Fruit fly (Drosophila melanogaster): Measurements from ENCODE around the gene CG17931.
A peak's percentile ranks its signal among the peaks of the same experiment; 100 is the strongest.

CG17931 gene

dm6 chr3R:16341817-16342374, 17.4 kb downstream of the CG17931 start, which contains the start of the genes SF2 and pad (continued):
- no peak for TF ChIP-seq CG43689 (GFP tag; IDR thresholded peaks at IDR 0.05)
- peak; percentile 55; the same call in 1 of the 3 replicates for TF ChIP-seq ken (GFP tag; IDR thresholded peaks at IDR 0.05)
- peak; percentile 65 for TF ChIP-seq Antp (GFP tag; optimal IDR thresholded peaks at IDR 0.05)
- TF ChIP-seq lilli (GFP tag; optimal IDR thresholded peaks at IDR 0.05), result peak; percentile 91
- TF ChIP-seq tna (GFP tag; IDR thresholded peaks at IDR 0.05; ENCODE audit: partially characterized antibody), result peak; percentile 84; the same call in 1 of the 2 replicates
- peak; percentile 98 for TF ChIP-seq Sry-δ (GFP tag; optimal IDR thresholded peaks at IDR 0.05)
- TF ChIP-seq gro (GFP tag; optimal IDR thresholded peaks at IDR 0.05), result peak; percentile 81
- peak; percentile 40 for TF ChIP-seq Asciz (GFP tag; optimal IDR thresholded peaks at IDR 0.05)
- TF ChIP-seq CG8924 (tag; optimal IDR thresholded peaks at IDR 0.05), result peak; percentile 83
- no peak for TF ChIP-seq fru (optimal IDR thresholded peaks at IDR 0.05)
- TF ChIP-seq zen2 (GFP tag; IDR thresholded peaks at IDR 0.05; ENCODE audit: partially characterized antibody), result peak; percentile 81; the same call in 2 of the 3 replicates
- TF ChIP-seq CG7357 (GFP tag; IDR thresholded peaks at IDR 0.05), result peak; percentile 57; the same call in 2 of the 3 replicates
- peak; percentile 55 for TF ChIP-seq CG12769 (tag; optimal IDR thresholded peaks at IDR 0.05)
- no peak for TF ChIP-seq dan (GFP tag; IDR thresholded peaks at IDR 0.05)
- peak; percentile 84 for TF ChIP-seq zen (tag; optimal IDR thresholded peaks at IDR 0.05)
- TF ChIP-seq CG11504 (tag; optimal IDR thresholded peaks at IDR 0.05), result peak; percentile 79
- peak; percentile 64 for TF ChIP-seq CG18476 (GFP tag; optimal IDR thresholded peaks at IDR 0.05)
- TF ChIP-seq B-H1 (GFP tag; IDR thresholded peaks at IDR 0.05), result peak; percentile 20; the same call in 1 of the 3 replicates
- peak; percentile 45; the same call in 1 of the 2 replicates for TF ChIP-seq CG8765 (GFP tag; IDR thresholded peaks at IDR 0.05)
- TF ChIP-seq Hand (GFP tag; optimal IDR thresholded peaks at IDR 0.05), result peak; percentile 42
- TF ChIP-seq Awh (GFP tag; IDR thresholded peaks at IDR 0.05), result peak; percentile 41; the same call in 1 of the 2 replicates
- no peak for TF ChIP-seq ash1 (GFP tag; optimal IDR thresholded peaks at IDR 0.05)
- peak; percentile 84 for TF ChIP-seq mam (GFP tag; optimal IDR thresholded peaks at IDR 0.05)
- TF ChIP-seq pita (GFP tag; optimal IDR thresholded peaks at IDR 0.05), result no peak
- TF ChIP-seq Rx (GFP tag; IDR thresholded peaks at IDR 0.05), result peak; percentile 42
- TF ChIP-seq h (optimal IDR thresholded peaks at IDR 0.05), result no peak
- TF ChIP-seq Dfd (GFP tag; optimal IDR thresholded peaks at IDR 0.05), result no peak
- no peak for TF ChIP-seq stc (GFP tag; IDR thresholded peaks at IDR 0.05)
- peak; percentile 62 for TF ChIP-seq HLH3B (GFP tag; IDR thresholded peaks at IDR 0.05)
- peak; percentile 68 for TF ChIP-seq Dek (tag; optimal IDR thresholded peaks at IDR 0.05)
- no peak for TF ChIP-seq ac (GFP tag; optimal IDR thresholded peaks at IDR 0.05)
- TF ChIP-seq Atf-2 (GFP tag; optimal IDR thresholded peaks at IDR 0.05), result peak; percentile 48
- TF ChIP-seq dm (GFP tag; optimal IDR thresholded peaks at IDR 0.05), result peak; percentile 82
- TF ChIP-seq disco-r (GFP tag; optimal IDR thresholded peaks at IDR 0.05), result peak; percentile 58
- no peak for TF ChIP-seq pan (optimal IDR thresholded peaks at IDR 0.05)
- peak in 1 of 2 experiments; percentile 69 for TF ChIP-seq pan (GFP tag; optimal IDR thresholded peaks at IDR 0.05 in 1 of 2, IDR thresholded peaks at IDR 0.05 in 1 of 2)
- peak; percentile 71 for TF ChIP-seq sisA (GFP tag; IDR thresholded peaks at IDR 0.05)
- TF ChIP-seq CG1024 (GFP tag; IDR thresholded peaks at IDR 0.05), result 0 out of 2 replicates have a peak, but pooled peaks have one; percentile 29
- TF ChIP-seq CG12391 (tag; optimal IDR thresholded peaks at IDR 0.05), result peak; percentile 89
- peak; percentile 73 for TF ChIP-seq ssp (GFP tag; IDR thresholded peaks at IDR 0.05)
- peak; percentile 73 for TF ChIP-seq jumu (GFP tag; optimal IDR thresholded peaks at IDR 0.05)
- TF ChIP-seq CG3726 (GFP tag; IDR thresholded peaks at IDR 0.05), result no peak
- peak; percentile 84 for TF ChIP-seq CG13775 (GFP tag; optimal IDR thresholded peaks at IDR 0.05)
- peak; percentile 81 for TF ChIP-seq CG12155 (GFP tag; optimal IDR thresholded peaks at IDR 0.05)
- peak; percentile 95 for TF ChIP-seq Doc3 (GFP tag; IDR thresholded peaks at IDR 0.05; ENCODE audit: partially characterized antibody)
- TF ChIP-seq CG11093 (GFP tag; IDR thresholded peaks at IDR 0.05), result no peak; the same call in 2 of the 3 replicates
- peak; percentile 44 for TF ChIP-seq tio (GFP tag; optimal IDR thresholded peaks at IDR 0.05)
- TF ChIP-seq CG10979 (tag; optimal IDR thresholded peaks at IDR 0.05), result peak; percentile 65
- no peak; the same call in 1 of the 2 replicates for TF ChIP-seq ttk (GFP tag; IDR thresholded peaks at IDR 0.05)
- TF ChIP-seq CG7928 (GFP tag; optimal IDR thresholded peaks at IDR 0.05), result no peak
- peak; percentile 88 for TF ChIP-seq Hsf (GFP tag; optimal IDR thresholded peaks at IDR 0.05)
